Fruit fly (Drosophila melanogaster): ENCODE data around the gene btsz.

Gene btsz

dm6 chr3R:14886011-14886534 lies 10.8 kb upstream of the btsz start, which contains the start of the genes Rrp6, CG33331 and CG33332:
Gene Rrp6 (minus strand): TSS chr3R:14886246.
Gene CG33331 (plus strand): TSS chr3R:14886456.
Gene CG33332 (plus strand): TSS chr3R:14886456.
- TF ChIP-seq Antp (GFP tag; optimal IDR thresholded peaks at IDR 0.05) (peak; percentile 60), Aef1 (GFP tag; IDR thresholded peaks at IDR 0.05) (peak; percentile 67), eyg (GFP tag; optimal IDR thresholded peaks at IDR 0.05) (no peak), Scr (GFP tag; IDR thresholded peaks at IDR 0.05; ENCODE audit: partially characterized antibody) (peak; percentile 46), lov (optimal IDR thresholded peaks at IDR 0.05) (no peak), lov (GFP tag; IDR thresholded peaks at IDR 0.05) (no peak), Ets97D (GFP tag; optimal IDR thresholded peaks at IDR 0.05) (peak; percentile 75), hbn (GFP tag; IDR thresholded peaks at IDR 0.05; ENCODE audit: partially characterized antibody) (peak; percentile 48), Gug (GFP tag; IDR thresholded peaks at IDR 0.05) (peak; percentile 40; the same call in 2 of the 4 replicates), Taf1 (GFP tag; IDR thresholded peaks at IDR 0.05) (peak; percentile 10; the same call in 1 of the 2 replicates), Atf3 (GFP tag; optimal IDR thresholded peaks at IDR 0.05) (peak; percentile 14), CG32532 (GFP tag; IDR thresholded peaks at IDR 0.05) (peak; percentile 74), Side (GFP tag; optimal IDR thresholded peaks at IDR 0.05) (peak; percentile 35), grn (GFP tag; optimal IDR thresholded peaks at IDR 0.05) (no peak), schlank (tag; optimal IDR thresholded peaks at IDR 0.05) (peak; percentile 47), repo (GFP tag; optimal IDR thresholded peaks at IDR 0.05) (peak; percentile 22), aop (GFP tag; IDR thresholded peaks at IDR 0.05) (no peak), corto (GFP tag; optimal IDR thresholded peaks at IDR 0.05) (no peak), CG3838 (GFP tag; optimal IDR thresholded peaks at IDR 0.05) (peak; percentile 4), CrebB (tag; optimal IDR thresholded peaks at IDR 0.05) (no peak), CG7372 (GFP tag; IDR thresholded peaks at IDR 0.05) (peak; percentile 48; the same call in 1 of the 2 replicates), abd-A (tag; optimal IDR thresholded peaks at IDR 0.05) (no peak), nau (GFP tag; optimal IDR thresholded peaks at IDR 0.05) (no peak), Oli (tag; optimal IDR thresholded peaks at IDR 0.05) (peak; percentile 45), CG15269 (tag; optimal IDR thresholded peaks at IDR 0.05) (peak; percentile 79), D (optimal IDR thresholded peaks at IDR 0.05) (no peak), D (GFP tag; optimal IDR thresholded peaks at IDR 0.05) (no peak), Jarid2 (GFP tag; optimal IDR thresholded peaks at IDR 0.05) (no peak), grau (tag; optimal IDR thresholded peaks at IDR 0.05) (peak; percentile 80), CG31388 (GFP tag; optimal IDR thresholded peaks at IDR 0.05) (peak; percentile 27), cwo (GFP tag; optimal IDR thresholded peaks at IDR 0.05) (peak; percentile 59), Stat92E (GFP tag; optimal IDR thresholded peaks at IDR 0.05) (no peak), slou (GFP tag; optimal IDR thresholded peaks at IDR 0.05) (peak; percentile 60), CG17385 (GFP tag; optimal IDR thresholded peaks at IDR 0.05) (peak; percentile 98), CG6791 (GFP tag; IDR thresholded peaks at IDR 0.05; ENCODE audit: partially characterized antibody) (peak; percentile 71), CG17359 (tag; optimal IDR thresholded peaks at IDR 0.05) (peak; percentile 68), sd (tag; optimal IDR thresholded peaks at IDR 0.05) (no peak), CG9932 (GFP tag; IDR thresholded peaks at IDR 0.05) (peak; percentile 88), cg (GFP tag; optimal IDR thresholded peaks at IDR 0.05) (peak; percentile 33), Meics (GFP tag; optimal IDR thresholded peaks at IDR 0.05) (peak; percentile 74), Blimp-1 (GFP tag; optimal IDR thresholded peaks at IDR 0.05) (no peak), Neu2 (GFP tag; optimal IDR thresholded peaks at IDR 0.05; ENCODE audit: borderline replicate concordance) (no peak), CG7963 (GFP tag; IDR thresholded peaks at IDR 0.05; ENCODE audit: partially characterized antibody) (no peak), HLH3B (GFP tag; IDR thresholded peaks at IDR 0.05) (peak; percentile 40; the same call in 1 of the 2 replicates), NK7.1 (GFP tag; optimal IDR thresholded peaks at IDR 0.05) (no peak), CG12942 (GFP tag; optimal IDR thresholded peaks at IDR 0.05) (peak; percentile 63), Dad (GFP tag; optimal IDR thresholded peaks at IDR 0.05) (peak; percentile 55), unpg (GFP tag; optimal IDR thresholded peaks at IDR 0.05) (peak; percentile 70), amos (GFP tag; IDR thresholded peaks at IDR 0.05; ENCODE audit: partially characterized antibody) (peak; percentile 56), so (GFP tag; IDR thresholded peaks at IDR 0.05) (peak; percentile 69; the same call in 2 of the 3 replicates)
